Worm (Caenorhabditis elegans) whole organism, L2 larva: Measurements from ENCODE around the gene srh-220.

Source experiments
- ceh-82 ChIP-seq: fragments of 150-350 bp; optimal IDR thresholded peaks from 2 replicates; lab custom pipeline; 2014; ENCODE audit warnings: missing biosample characterization, missing genetic modification characterization
- dmd-4 ChIP-seq: sonication (generic microtip); optimal IDR thresholded peaks from 2 replicates; lab custom pipeline; 2017; ENCODE audit warnings: missing biosample characterization, missing genetic modification characterization
- elt-3 ChIP-seq: sonication (generic microtip); optimal IDR thresholded peaks from 2 replicates; lab custom pipeline; 2017; ENCODE audit warnings: missing biosample characterization, missing genetic modification characterization
- lin-13 ChIP-seq: fragments of 150-350 bp; optimal IDR thresholded peaks from 2 replicates; lab custom pipeline; 2014; ENCODE audit warnings: missing biosample characterization, missing genetic modification reagents, missing genetic modification characterization
- mab-5 ChIP-seq: fragments of 150-350 bp; optimal IDR thresholded peaks from 2 replicates; lab custom pipeline; 2014; ENCODE audit warnings: missing biosample characterization, missing genetic modification characterization
- mdl-1 ChIP-seq, 2 experiments: fragments of 150-350 bp in 1 of 2; sonication (generic microtip) in 1 of 2; optimal IDR thresholded peaks; 2 replicates each; lab custom pipeline; 2017; ENCODE audit warnings: missing biosample characterization in 2 of 2, missing genetic modification characterization in 2 of 2
- nhr-11 ChIP-seq: fragments of 150-350 bp; optimal IDR thresholded peaks from 2 replicates; lab custom pipeline; 2014; ENCODE audit warnings: missing biosample characterization, missing genetic modification characterization
- nhr-21 ChIP-seq: fragments of 150-350 bp; optimal IDR thresholded peaks from 2 replicates; lab custom pipeline; 2014; ENCODE audit warnings: missing biosample characterization, missing genetic modification characterization
- nhr-23 ChIP-seq: fragments of 150-350 bp; optimal IDR thresholded peaks from 2 replicates; lab custom pipeline; 2014; ENCODE audit warnings: missing biosample characterization, missing genetic modification reagents, missing genetic modification characterization
- unc-39 ChIP-seq: fragments of 150-350 bp; optimal IDR thresholded peaks from 2 replicates; lab custom pipeline; 2014; ENCODE audit warnings: missing biosample characterization, missing genetic modification characterization
- ztf-11 ChIP-seq: sonication (generic microtip); optimal IDR thresholded peaks from 2 replicates; lab custom pipeline; 2017; ENCODE audit warnings: missing biosample characterization, missing genetic modification characterization

ce11 chrIV:4025923-4026322, 48.1 kb upstream of the srh-220 start:
- TF ChIP-seq lin-13 (GFP tag; lab: Kevin White, UChicago): peak; percentile 16
- TF ChIP-seq ztf-11 (tag; lab: Kevin White, UChicago): no peak
- TF ChIP-seq dmd-4 (tag; lab: Kevin White, UChicago): no peak
- no peak for TF ChIP-seq unc-39 (tag; lab: Kevin White, UChicago)
- TF ChIP-seq elt-3 (tag; lab: Kevin White, UChicago): no peak
- peak; percentile 94 to 95 for TF ChIP-seq mdl-1 (tag; optimal IDR thresholded peaks at IDR 0.05; lab: Kevin White, UChicago)
- no peak for TF ChIP-seq nhr-11 (tag; lab: Kevin White, UChicago)
- peak; percentile 63 for TF ChIP-seq nhr-21 (tag; lab: Kevin White, UChicago)
- no peak for TF ChIP-seq nhr-23 (tag; lab: Kevin White, UChicago)
- TF ChIP-seq ceh-82 (tag; lab: Kevin White, UChicago): no peak
- peak; percentile 6 for TF ChIP-seq mab-5 (tag; lab: Kevin White, UChicago)
